Worm (Caenorhabditis elegans) whole organism, L4/young adult: ENCODE results near the gene shw-1.

Experiments used
- W03F9.2 ChIP-seq: fragments of 150-350 bp; optimal IDR thresholded peaks from 2 replicates; lab custom pipeline; 2014; ENCODE audit warnings: missing biosample characterization, missing genetic modification characterization
- dao-5 ChIP-seq: sonication (generic microtip); optimal IDR thresholded peaks from 2 replicates; lab custom pipeline; 2016; ENCODE audit warnings: missing genotype, missing genetic modification characterization, moderate library complexity, missing compliant biosample characterization
- him-1 ChIP-seq: sonication (generic microtip); optimal IDR thresholded peaks from 2 replicates; lab custom pipeline; 2016; ENCODE audit warnings: missing genotype, missing genetic modification reagents, missing genetic modification characterization, missing compliant biosample characterization

- no peak for TF ChIP-seq W03F9.2 (tag; lab: Kevin White, UChicago)
- no peak for TF ChIP-seq dao-5 (tag; lab: Kevin White, UChicago)
- TF ChIP-seq him-1 (tag; lab: Kevin White, UChicago), result no peak
These were observed 65.3 kb downstream of the shw-1 start, which contains the start of gene F35C11.7 for ce11 chrII:8256013-8256412.
